Worm (Caenorhabditis elegans) whole organism, late embryonic: ENCODE results near the gene K07C11.10.

ENCODE experiments used
- ahr-1 ChIP-seq: sonication (generic microtip); optimal IDR thresholded peaks from 2 replicates; lab custom pipeline; 2016; ENCODE audit warnings: missing genetic modification characterization, missing compliant biosample characterization
- ceh-6 ChIP-seq: fragments of 200-800 bp; sonication (Bioruptor generic); optimal IDR thresholded peaks from 2 replicates; lab custom pipeline; 2018; ENCODE audit warnings: mild to moderate bottlenecking, missing genetic modification characterization, missing compliant biosample characterization
- elt-4 ChIP-seq: sonication (generic microtip); optimal IDR thresholded peaks from 2 replicates; lab custom pipeline; 2016; ENCODE audit warnings: missing genetic modification characterization, missing compliant biosample characterization
- fkh-10 ChIP-seq: fragments of 150-350 bp; optimal IDR thresholded peaks from 2 replicates; lab custom pipeline; 2014; ENCODE audit warnings: missing biosample characterization, missing genetic modification reagents, missing genetic modification characterization

Gene K07C11.10

DNA sequence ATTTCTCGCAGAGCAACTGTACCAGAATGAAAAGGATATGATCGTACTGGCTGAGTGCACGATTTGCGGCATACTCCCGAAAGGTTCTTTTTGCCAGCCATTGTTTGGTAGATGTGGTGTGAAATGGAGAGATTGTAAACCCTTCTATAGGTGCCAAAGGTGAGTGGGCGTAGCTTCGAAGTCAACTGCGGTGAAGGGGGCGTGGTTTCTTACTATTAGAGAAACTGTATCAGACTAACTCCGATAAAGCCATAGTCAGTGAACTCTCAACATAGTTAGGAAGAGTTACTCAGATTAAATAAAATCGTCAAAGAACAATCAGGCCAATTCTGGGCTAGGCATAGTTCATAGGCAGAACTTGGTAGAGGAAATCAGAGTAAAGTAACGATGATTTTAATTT lies 49.4 kb downstream of the K07C11.10 start, which contains the start of gene F20D6.9:
Gene F20D6.9, minus strand, starts transcription at position 101 of the 400 bp plus-strand sequence.
- TF ChIP-seq elt-4 (no peak), fkh-10 (GFP tag; lab: Kevin White, UChicago) (no peak), ceh-6 (GFP tag; lab: Kevin White, UChicago) (no peak), ahr-1 (tag; lab: Kevin White, UChicago) (no peak)
